Fruit fly (Drosophila melanogaster): Measurements from ENCODE around the gene CG11885.

The CG11885 gene

dm6 chr2L:440638-441454, 19.6 kb upstream of the CG11885 start (continued):
- peak; percentile 63 for TF ChIP-seq D19B (GFP tag; optimal IDR thresholded peaks at IDR 0.05)
- TF ChIP-seq CG32767 (GFP tag; IDR thresholded peaks at IDR 0.05) = no peak
- TF ChIP-seq fd102C (GFP tag; optimal IDR thresholded peaks at IDR 0.05) = no peak
- TF ChIP-seq stwl (tag; optimal IDR thresholded peaks at IDR 0.05) = peak; percentile 21
- peak; percentile 85 for TF ChIP-seq lbe (GFP tag; optimal IDR thresholded peaks at IDR 0.05)
- TF ChIP-seq nerfin-1 (tag; optimal IDR thresholded peaks at IDR 0.05) = no peak
- no peak for TF ChIP-seq peb (GFP tag; IDR thresholded peaks at IDR 0.05)
- no peak for TF ChIP-seq CG4328 (GFP tag; optimal IDR thresholded peaks at IDR 0.05)
- peak; percentile 82 for TF ChIP-seq CG14710 (tag; optimal IDR thresholded peaks at IDR 0.05)
- no peak for TF ChIP-seq ab (GFP tag; optimal IDR thresholded peaks at IDR 0.05)
- TF ChIP-seq chn (GFP tag; optimal IDR thresholded peaks at IDR 0.05) = no peak
- TF ChIP-seq nmo (GFP tag; optimal IDR thresholded peaks at IDR 0.05) = peak; percentile 69
- no peak for TF ChIP-seq CG6654 (GFP tag; optimal IDR thresholded peaks at IDR 0.05)
- TF ChIP-seq Chrac-16 (GFP tag; optimal IDR thresholded peaks at IDR 0.05) = peak; percentile 49
- no peak for TF ChIP-seq pfk (GFP tag; optimal IDR thresholded peaks at IDR 0.05)
- TF ChIP-seq CG10267 (tag; optimal IDR thresholded peaks at IDR 0.05) = peak; percentile 77
- no peak for TF ChIP-seq Ptx1 (GFP tag; IDR thresholded peaks at IDR 0.05)
- no peak for TF ChIP-seq CG13296 (GFP tag; optimal IDR thresholded peaks at IDR 0.05)
- TF ChIP-seq CG7963 (GFP tag; IDR thresholded peaks at IDR 0.05; ENCODE audit: partially characterized antibody) = no peak
- TF ChIP-seq Asciz (GFP tag; optimal IDR thresholded peaks at IDR 0.05) = no peak
- no peak for TF ChIP-seq CkIIα-i1 (GFP tag; IDR thresholded peaks at IDR 0.05)
- TF ChIP-seq Lpt (GFP tag; optimal IDR thresholded peaks at IDR 0.05) = no peak
- TF ChIP-seq Poxn (GFP tag; IDR thresholded peaks at IDR 0.05) = no peak
- no peak for TF ChIP-seq pb (GFP tag; optimal IDR thresholded peaks at IDR 0.05)
- TF ChIP-seq CG17912 (GFP tag; optimal IDR thresholded peaks at IDR 0.05) = no peak
- TF ChIP-seq org-1 (GFP tag; optimal IDR thresholded peaks at IDR 0.05) = no peak
- peak; percentile 59 for TF ChIP-seq gsb-n (tag; optimal IDR thresholded peaks at IDR 0.05)
- peak; percentile 73 for TF ChIP-seq sens (GFP tag)
- TF ChIP-seq CG10321 (GFP tag; IDR thresholded peaks at IDR 0.05) = no peak
- no peak for TF ChIP-seq CG4360 (GFP tag; IDR thresholded peaks at IDR 0.05)
- no peak for TF ChIP-seq Nf-YA (GFP tag; IDR thresholded peaks at IDR 0.05)
- no peak for TF ChIP-seq nau (GFP tag; optimal IDR thresholded peaks at IDR 0.05)
- no peak for TF ChIP-seq Fer1 (GFP tag; optimal IDR thresholded peaks at IDR 0.05)
- peak; percentile 35 for TF ChIP-seq CG2678 (tag; optimal IDR thresholded peaks at IDR 0.05)
- peak; percentile 57 for TF ChIP-seq Nf-YB (GFP tag; optimal IDR thresholded peaks at IDR 0.05)
- no peak for TF ChIP-seq Bgb (GFP tag; IDR thresholded peaks at IDR 0.05; ENCODE audit: partially characterized antibody)
- no peak for TF ChIP-seq run (tag; optimal IDR thresholded peaks at IDR 0.05)
- TF ChIP-seq bab2 (GFP tag; optimal IDR thresholded peaks at IDR 0.05) = no peak
- no peak for TF ChIP-seq sd (tag; optimal IDR thresholded peaks at IDR 0.05)
- peak; percentile 44 for TF ChIP-seq CG2875 (GFP tag; optimal IDR thresholded peaks at IDR 0.05)
- peak; percentile 96 for TF ChIP-seq dmrt11E (tag; optimal IDR thresholded peaks at IDR 0.05)
- peak; percentile 59; the same call in 2 of the 3 replicates for TF ChIP-seq zfh1 (GFP tag; IDR thresholded peaks at IDR 0.05)
- TF ChIP-seq CG11247 (GFP tag; IDR thresholded peaks at IDR 0.05) = no peak
- no peak for TF ChIP-seq Sry-δ (GFP tag; optimal IDR thresholded peaks at IDR 0.05)
- no peak for TF ChIP-seq gt (GFP tag; IDR thresholded peaks at IDR 0.05)
- no peak for TF ChIP-seq HLH4C (GFP tag; IDR thresholded peaks at IDR 0.05; ENCODE audit: partially characterized antibody)
- TF ChIP-seq CG3407 (GFP tag; optimal IDR thresholded peaks at IDR 0.05) = peak; percentile 23
- no peak for TF ChIP-seq CG8281 (tag; optimal IDR thresholded peaks at IDR 0.05)
- peak; percentile 54 for TF ChIP-seq row (GFP tag; IDR thresholded peaks at IDR 0.05)
- peak; percentile 60 for TF ChIP-seq CG4424 (GFP tag; optimal IDR thresholded peaks at IDR 0.05)

All from whole organism, embryonic.